Worm (Caenorhabditis elegans): Measurements from ENCODE around the gene C27F2.9.
A peak's percentile ranks its signal among the peaks of the same experiment; 100 is the strongest.

C27F2.9 gene

DNA sequence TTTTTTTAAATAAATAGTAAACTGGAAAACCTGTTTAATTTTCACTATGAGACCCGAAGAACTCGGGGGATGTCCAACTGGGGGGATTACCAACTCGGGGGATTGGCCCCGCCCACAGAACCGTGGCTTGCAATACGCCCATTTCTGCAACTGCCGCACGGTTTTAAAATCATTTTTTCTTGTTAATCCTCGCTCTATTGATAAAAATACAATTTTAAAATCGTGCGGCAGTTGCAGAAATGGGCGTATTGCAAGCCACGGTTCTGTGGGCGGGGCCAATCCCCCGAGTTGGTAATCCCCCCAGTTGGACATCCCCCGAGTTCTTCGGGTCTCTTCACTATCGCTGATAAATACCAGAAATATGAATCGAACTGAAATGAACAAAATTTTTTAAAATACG lies 40.8 kb downstream of the C27F2.9 start, which contains the start of gene mmab-1 (continued):
- peak; percentile 14; the same call in 1 of the 2 replicates for TF ChIP-seq set-16 (GFP tag; IDR thresholded peaks at IDR 0.05)
- TF ChIP-seq dmd-6 (GFP tag; IDR thresholded peaks at IDR 0.05), result peak; percentile 56
- peak; percentile 27 for TF ChIP-seq ces-1 (GFP tag; optimal IDR thresholded peaks at IDR 0.05)
- TF ChIP-seq mxl-3 (GFP tag; optimal IDR thresholded peaks at IDR 0.05), result peak; percentile 3

DNA sequence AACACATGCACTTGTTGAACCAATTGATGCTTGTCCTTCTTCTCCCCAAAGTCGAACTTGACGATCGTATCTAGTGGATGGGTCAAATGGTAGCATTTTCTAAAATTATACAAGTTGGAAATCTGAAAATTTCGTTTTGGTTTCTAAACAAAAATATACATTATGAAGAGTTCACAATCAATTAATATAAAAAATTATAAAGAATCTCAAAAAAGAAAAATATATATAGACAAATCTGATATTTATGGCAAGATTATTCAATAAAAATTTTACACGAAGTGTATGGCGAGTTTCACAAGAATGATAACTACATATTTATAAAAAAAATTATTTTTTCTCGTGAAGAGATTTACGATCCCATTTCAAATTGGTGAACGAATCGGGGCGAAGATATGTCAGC lies 42.6 kb downstream of the C27F2.9 start, which contains the start of gene ula-1:
TSS of gene ula-1 (minus strand) at position 101 of the 400 bp plus-strand sequence.
- no peak for TF ChIP-seq nhr-6 (tag; optimal IDR thresholded peaks at IDR 0.05)
- no peak for TF ChIP-seq cey-2 (tag; optimal IDR thresholded peaks at IDR 0.05; ENCODE audit: borderline replicate concordance, insufficient read depth)
- TF ChIP-seq ceh-20 (GFP tag; IDR thresholded peaks at IDR 0.05), result no peak
- TF ChIP-seq fos-1 (tag; optimal IDR thresholded peaks at IDR 0.05), result no peak

DNA sequence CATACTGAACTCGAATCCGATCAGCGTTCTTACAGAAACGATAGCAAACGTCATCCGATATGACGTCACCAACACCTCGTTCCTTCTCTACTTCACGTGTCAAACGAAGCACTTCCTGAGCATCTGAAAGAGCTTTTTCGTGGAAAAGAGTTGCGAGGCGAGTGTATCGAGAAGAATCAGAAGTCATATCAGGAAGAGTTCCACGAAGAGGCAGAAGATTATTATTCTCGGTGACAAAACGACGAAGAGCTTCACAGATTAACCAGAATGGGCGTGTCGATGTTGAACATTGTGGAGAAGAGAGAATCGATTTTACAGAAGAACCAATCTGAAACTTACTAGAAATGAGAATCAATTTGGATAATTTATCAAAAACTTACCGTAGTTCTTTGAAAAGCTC lies 43.9 kb downstream of the C27F2.9 start:
- no peak for TF ChIP-seq mdl-1 (tag; optimal IDR thresholded peaks at IDR 0.05)
- no peak for TF ChIP-seq ztf-7 (tag; optimal IDR thresholded peaks at IDR 0.05)
- TF ChIP-seq pha-4 (GFP tag; IDR thresholded peaks at IDR 0.05), result no peak
- no peak for TF ChIP-seq pha-4 (tag; optimal IDR thresholded peaks at IDR 0.05)
- no peak for TF ChIP-seq T26A8.4 (GFP tag; IDR thresholded peaks at IDR 0.05)
- peak in 1 of 2 experiments; percentile 95 for TF ChIP-seq unc-62 (GFP tag; optimal IDR thresholded peaks at IDR 0.05 in 1 of 2)
- no peak for TF ChIP-seq unc-62 (tag; optimal IDR thresholded peaks at IDR 0.05)
- TF ChIP-seq nhr-42 (GFP tag; IDR thresholded peaks at IDR 0.05), result no peak

DNA sequence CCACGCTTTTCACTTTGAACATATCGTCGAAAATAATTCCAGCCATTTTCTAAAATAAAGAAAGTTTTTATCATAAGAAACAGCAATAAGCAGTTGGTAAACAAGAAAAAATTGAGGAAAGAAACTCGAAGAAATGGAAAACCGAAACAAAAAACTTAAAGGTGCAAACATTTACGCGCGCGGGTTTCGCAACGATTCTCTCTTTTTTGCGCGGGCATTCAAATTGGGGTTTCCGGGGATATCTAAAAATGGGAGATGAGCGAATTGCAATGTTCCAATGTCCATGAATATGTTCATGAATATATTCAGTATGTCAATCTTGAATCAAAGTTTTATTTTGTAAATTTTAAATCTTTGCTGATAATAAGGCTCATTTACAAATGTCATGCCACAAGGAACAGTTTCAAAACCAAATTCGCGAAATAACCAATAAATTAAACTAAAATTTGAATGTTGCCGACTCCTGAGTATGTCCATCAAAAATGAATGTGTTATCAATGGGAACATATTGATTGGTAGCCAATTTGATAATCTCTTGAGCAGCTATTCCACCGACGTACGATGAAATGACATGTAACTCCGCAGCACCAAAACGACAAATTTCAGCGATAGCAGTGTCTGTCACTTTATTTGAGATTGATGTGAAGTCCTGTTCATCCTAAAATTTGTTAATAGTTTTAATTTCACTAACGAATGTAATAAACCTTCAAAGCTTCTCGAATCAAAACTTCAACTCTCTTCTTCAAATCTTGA lies 44.7 kb downstream of the C27F2.9 start, which contains the start of gene rpb-8:
TSS of gene rpb-8 (minus strand) at position 49 of the 753 bp plus-strand sequence.
- no peak for TF ChIP-seq attf-4 (tag; optimal IDR thresholded peaks at IDR 0.05)
- TF ChIP-seq F44E2.7 (GFP tag; IDR thresholded peaks at IDR 0.05), result no peak
- TF ChIP-seq lim-7 (GFP tag; IDR thresholded peaks at IDR 0.05), result no peak
- peak; percentile 9 for TF ChIP-seq dve-1 (tag; optimal IDR thresholded peaks at IDR 0.05; ENCODE audit: insufficient read depth)
- no peak for TF ChIP-seq T26A8.4 (GFP tag; IDR thresholded peaks at IDR 0.05)
- no peak for TF ChIP-seq nhr-10 (tag; optimal IDR thresholded peaks at IDR 0.05)
- peak; percentile 76 for TF ChIP-seq mes-2 (tag; optimal IDR thresholded peaks at IDR 0.05; ENCODE audit: poor library complexity, severe bottlenecking)
- TF ChIP-seq hmg-1.1 (GFP tag; IDR thresholded peaks at IDR 0.05), result no peak
- no peak for TF ChIP-seq daf-16 (GFP tag; optimal IDR thresholded peaks at IDR 0.05)
- peak; percentile 44 for TF ChIP-seq daf-16 (tag; optimal IDR thresholded peaks at IDR 0.05)
- 0 out of 2 replicates have a peak, but pooled peaks have one; percentile 22 for TF ChIP-seq lin-38 (GFP tag; IDR thresholded peaks at IDR 0.05)
- TF ChIP-seq snpc-1.2 (GFP tag; IDR thresholded peaks at IDR 0.05), result no peak
- 0 out of 2 replicates have a peak, but pooled peaks have one; percentile 34 for TF ChIP-seq dmd-6 (GFP tag; IDR thresholded peaks at IDR 0.05)
- peak; percentile 23 for TF ChIP-seq hlh-30 (tag; optimal IDR thresholded peaks at IDR 0.05; ENCODE audit: insufficient read depth)
- TF ChIP-seq F10B5.3 (tag; optimal IDR thresholded peaks at IDR 0.05), result no peak
- no peak for TF ChIP-seq nhr-42 (GFP tag; IDR thresholded peaks at IDR 0.05)
- TF ChIP-seq daf-8 (GFP tag; IDR thresholded peaks at IDR 0.05), result no peak
- TF ChIP-seq hif-1 (tag; optimal IDR thresholded peaks at IDR 0.05), result peak in 1 of 2 experiments; percentile 28
- no peak for TF ChIP-seq unc-130 (GFP tag; optimal IDR thresholded peaks at IDR 0.05)
- no peak for TF ChIP-seq Y48G9A.11 (GFP tag; IDR thresholded peaks at IDR 0.05)
- TF ChIP-seq php-3 (GFP tag; IDR thresholded peaks at IDR 0.05), result no peak
- peak; percentile 34 for TF ChIP-seq mep-1 (tag; optimal IDR thresholded peaks at IDR 0.05)
- TF ChIP-seq daf-19 (GFP tag; conservative IDR thresholded peaks at IDR 0.05), result no peak
- peak; percentile 16 for TF ChIP-seq rbr-2 (tag; optimal IDR thresholded peaks at IDR 0.05)
- no peak for TF ChIP-seq Y5F2A.4 (GFP tag; optimal IDR thresholded peaks at IDR 0.05)
- TF ChIP-seq spr-1 (tag; optimal IDR thresholded peaks at IDR 0.05), result no peak
- peak in 1 of 2 experiments; percentile 76 for TF ChIP-seq lsy-2 (tag; optimal IDR thresholded peaks at IDR 0.05)
- no peak for TF ChIP-seq ztf-7 (tag; optimal IDR thresholded peaks at IDR 0.05)
- TF ChIP-seq dpl-1 (GFP tag; optimal IDR thresholded peaks at IDR 0.05), result peak; percentile 90
- TF ChIP-seq sdz-12 (GFP tag; optimal IDR thresholded peaks at IDR 0.05), result no peak
- peak; percentile 14 for TF ChIP-seq nhr-6 (tag; optimal IDR thresholded peaks at IDR 0.05)
- no peak for TF ChIP-seq ama-1 (optimal IDR thresholded peaks at IDR 0.05)

Measured in whole organism, L4 larva.